Fruit fly (Drosophila melanogaster) whole organism, embryonic: ENCODE data around the gene CG15141.

Experiments used
- CG14441 ChIP-seq: fragments of 200-800 bp; sonication (Bioruptor generic); IDR thresholded peaks from 2 replicates; pipeline ENCODE4 v1.3.6; 2022; ENCODE audit warnings: missing biosample characterization, missing genetic modification characterization
- CG16813 ChIP-seq: fragments of 200-800 bp; sonication (Bioruptor generic); IDR thresholded peaks from 3 replicates; pipeline ENCODE4 v1.3.6; 2022; ENCODE audit warnings: missing biosample characterization, missing genetic modification characterization; ENCODE audit not compliant: partially characterized antibody
- CG30403 ChIP-seq: fragments of 200-800 bp; sonication (Bioruptor generic); optimal IDR thresholded peaks from 3 replicates; lab custom pipeline; 2016; ENCODE audit warnings: missing biosample characterization, missing genetic modification characterization
- Drgx ChIP-seq: fragments of 200-800 bp; sonication (Bioruptor generic); IDR thresholded peaks from 2 replicates; pipeline ENCODE4 v1.3.6; 2022; ENCODE audit warnings: missing biosample characterization, missing genetic modification characterization
- Six4 ChIP-seq: fragments of 200-800 bp; sonication (Bioruptor generic); optimal IDR thresholded peaks from 2 replicates; lab custom pipeline; 2016; ENCODE audit warnings: missing biosample characterization, missing genetic modification characterization
- abd-A ChIP-seq: fragments of 200-800 bp; sonication (Bioruptor generic); optimal IDR thresholded peaks from 3 replicates; lab custom pipeline; 2019; ENCODE audit warnings: missing biosample characterization, mild to moderate bottlenecking, missing genetic modification characterization, moderate library complexity

dm6 chr2L:17394939-17395338 lies 15.5 kb upstream of the CG15141 start:
- no peak for TF ChIP-seq CG16813 (GFP tag; lab: Robert Waterston, UW)
- TF ChIP-seq CG14441 (GFP tag; lab: Robert Waterston, UW) = no peak
- TF ChIP-seq abd-A (tag; lab: Kevin White, UChicago) = no peak
- no peak for TF ChIP-seq CG30403 (GFP tag; lab: Kevin White, UChicago)
- no peak for TF ChIP-seq Six4 (GFP tag; lab: Kevin White, UChicago)
- no peak for TF ChIP-seq Drgx (GFP tag; lab: Robert Waterston, UW)
